Fruit fly (Drosophila melanogaster): ENCODE data around the gene veli.

veli gene

dm6 chr3R:25046023-25046422 is 19.4 kb downstream of the veli start, which contains the start of gene CG11786:
TSS of gene CG11786 (plus strand) at chr3R:25046323.
- TF ChIP-seq Sin3A (optimal IDR thresholded peaks at IDR 0.05) (no peak), Myc (optimal IDR thresholded peaks at IDR 0.05) (no peak), insv (optimal IDR thresholded peaks at IDR 0.05) (no peak)

DNA sequence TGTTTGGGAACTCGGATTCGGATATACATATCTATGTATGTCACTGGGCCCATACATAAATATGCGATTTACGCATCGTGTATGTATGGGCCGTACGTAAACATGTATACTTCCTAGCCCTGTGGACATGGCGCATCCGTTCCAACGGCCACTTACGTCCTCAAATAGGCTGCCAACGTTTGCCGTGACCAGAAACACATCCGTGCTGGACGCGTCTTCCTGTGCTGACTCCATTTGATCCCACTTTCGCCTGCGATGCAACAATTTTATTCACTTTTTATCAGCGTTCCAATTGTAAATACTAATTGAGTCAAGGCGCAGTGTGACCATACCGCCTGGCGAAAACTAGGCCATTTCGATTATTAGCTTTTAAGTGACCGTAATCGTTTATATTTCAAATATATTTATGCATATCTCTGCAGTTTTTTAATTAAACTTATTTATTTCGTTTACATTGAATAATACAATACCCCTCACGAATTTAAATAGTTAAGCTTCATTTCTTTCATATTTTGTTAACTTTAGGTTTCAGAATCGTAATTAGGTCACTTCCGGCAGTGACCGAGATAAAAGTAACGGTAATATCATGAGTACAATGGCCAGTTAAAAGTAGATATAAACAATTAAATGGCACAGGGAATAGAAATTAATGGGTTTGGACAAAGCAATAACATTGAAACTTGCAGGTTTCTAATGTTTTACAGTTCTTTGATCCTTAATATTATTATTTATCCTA is 20.4 kb downstream of the veli start, which contains the start of gene 5PtaseI:
TSS of gene 5PtaseI (minus strand) at position 336 of the 736 bp plus-strand sequence.
- TF ChIP-seq h (optimal IDR thresholded peaks at IDR 0.05) (no peak), insv (optimal IDR thresholded peaks at IDR 0.05) (no peak), ttk (optimal IDR thresholded peaks at IDR 0.05) (no peak), Sin3A (optimal IDR thresholded peaks at IDR 0.05) (no peak), psq (optimal IDR thresholded peaks at IDR 0.05) (no peak), Myc (optimal IDR thresholded peaks at IDR 0.05) (no peak)

DNA sequence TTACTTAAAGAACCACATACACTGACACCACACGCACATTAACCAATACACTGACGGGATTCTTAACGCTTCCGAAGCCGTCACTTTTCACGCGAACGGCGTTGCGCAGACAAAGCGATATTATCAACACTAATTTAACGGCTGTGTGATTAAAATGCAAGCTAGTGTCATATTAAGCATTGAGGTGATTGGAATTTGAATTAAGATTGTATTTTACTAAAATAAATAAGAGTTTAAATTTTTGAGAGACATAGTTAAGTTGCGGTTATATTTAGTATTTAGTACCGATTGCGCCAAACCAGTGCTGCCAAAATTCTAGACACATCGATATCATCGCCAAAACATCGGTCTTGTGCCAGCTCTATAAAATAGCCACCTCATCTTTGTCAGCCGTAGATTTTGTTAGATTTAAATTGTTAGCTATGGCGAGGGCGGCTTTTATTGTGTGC is 26.3 kb downstream of the veli start, which contains the start of the genes Ythdf and bai:
TSS of gene Ythdf (minus strand) at position 222 of the 449 bp plus-strand sequence.
TSS of gene bai (plus strand) at position 347 of the 449 bp plus-strand sequence.
- no peak for TF ChIP-seq Myc (optimal IDR thresholded peaks at IDR 0.05)
- TF ChIP-seq insv (optimal IDR thresholded peaks at IDR 0.05): no peak
- no peak for TF ChIP-seq psq (optimal IDR thresholded peaks at IDR 0.05)
- TF ChIP-seq ttk (optimal IDR thresholded peaks at IDR 0.05): no peak
- no peak for TF ChIP-seq h (optimal IDR thresholded peaks at IDR 0.05)
- TF ChIP-seq Sin3A (optimal IDR thresholded peaks at IDR 0.05): no peak

- TF ChIP-seq insv (optimal IDR thresholded peaks at IDR 0.05): no peak
- no peak for TF ChIP-seq Sin3A (optimal IDR thresholded peaks at IDR 0.05)
- no peak for TF ChIP-seq Myc (optimal IDR thresholded peaks at IDR 0.05)
- no peak for TF ChIP-seq ttk (optimal IDR thresholded peaks at IDR 0.05)
- no peak for TF ChIP-seq psq (optimal IDR thresholded peaks at IDR 0.05)
Observed at dm6 chr3R:25036644-25037043, 28.7 kb downstream of the veli start, which contains the start of gene CG31115. TSS of gene CG31115 (plus strand) at chr3R:25036944.

DNA sequence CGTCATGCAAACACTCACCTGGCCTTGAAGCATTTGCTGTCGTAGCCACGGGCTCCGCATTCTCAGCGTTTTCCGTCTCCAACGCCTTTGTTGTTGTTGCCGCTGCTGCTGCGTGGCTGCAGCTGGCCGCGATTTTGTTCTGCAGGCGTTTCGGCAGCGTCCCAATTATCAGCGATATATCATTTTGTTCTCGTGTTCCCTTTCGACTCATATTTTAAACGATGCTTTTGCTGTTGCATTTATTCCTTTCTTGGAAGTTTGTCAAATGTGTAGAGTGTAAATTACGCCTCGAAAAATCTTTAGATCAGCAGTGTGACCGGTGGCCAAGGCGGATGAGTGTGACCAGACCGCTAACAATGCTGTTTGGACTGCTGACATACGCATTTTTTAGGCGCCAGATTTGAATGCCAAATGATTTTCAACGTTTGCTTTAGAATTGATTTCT is 32.2 kb downstream of the veli start, which contains the start of gene Smg6:
TSS of gene Smg6 (minus strand) at position 324 of the 445 bp plus-strand sequence.
- TF ChIP-seq Myc (optimal IDR thresholded peaks at IDR 0.05): no peak
- TF ChIP-seq h (optimal IDR thresholded peaks at IDR 0.05): no peak
- TF ChIP-seq ttk (optimal IDR thresholded peaks at IDR 0.05): no peak
- no peak for TF ChIP-seq psq (optimal IDR thresholded peaks at IDR 0.05)
- no peak for TF ChIP-seq insv (optimal IDR thresholded peaks at IDR 0.05)
- TF ChIP-seq Sin3A (optimal IDR thresholded peaks at IDR 0.05): no peak

dm6 chr3R:25032686-25033085 is 32.7 kb downstream of the veli start:
- TF ChIP-seq ttk (optimal IDR thresholded peaks at IDR 0.05) (no peak), Myc (optimal IDR thresholded peaks at IDR 0.05) (no peak), insv (optimal IDR thresholded peaks at IDR 0.05) (no peak), Sin3A (optimal IDR thresholded peaks at IDR 0.05) (no peak), psq (optimal IDR thresholded peaks at IDR 0.05) (no peak), h (optimal IDR thresholded peaks at IDR 0.05) (no peak)

- no peak for TF ChIP-seq h (optimal IDR thresholded peaks at IDR 0.05)
- no peak for TF ChIP-seq Myc (optimal IDR thresholded peaks at IDR 0.05)
- no peak for TF ChIP-seq insv (optimal IDR thresholded peaks at IDR 0.05)
- TF ChIP-seq ttk (optimal IDR thresholded peaks at IDR 0.05): no peak
Observed at dm6 chr3R:25027281-25028219, 37.8 kb downstream of the veli start.

dm6 chr3R:25024895-25025557 is 40.4 kb downstream of the veli start, which contains the start of the genes EMC6 and Hr96:
TSS of gene EMC6 (minus strand) at chr3R:25025017.
TSS of gene Hr96 (plus strand) at chr3R:25025235.
- TF ChIP-seq h (optimal IDR thresholded peaks at IDR 0.05) (no peak), Sin3A (optimal IDR thresholded peaks at IDR 0.05) (no peak), psq (optimal IDR thresholded peaks at IDR 0.05) (no peak), insv (optimal IDR thresholded peaks at IDR 0.05) (no peak), ttk (optimal IDR thresholded peaks at IDR 0.05) (no peak), Myc (optimal IDR thresholded peaks at IDR 0.05) (no peak)

DNA sequence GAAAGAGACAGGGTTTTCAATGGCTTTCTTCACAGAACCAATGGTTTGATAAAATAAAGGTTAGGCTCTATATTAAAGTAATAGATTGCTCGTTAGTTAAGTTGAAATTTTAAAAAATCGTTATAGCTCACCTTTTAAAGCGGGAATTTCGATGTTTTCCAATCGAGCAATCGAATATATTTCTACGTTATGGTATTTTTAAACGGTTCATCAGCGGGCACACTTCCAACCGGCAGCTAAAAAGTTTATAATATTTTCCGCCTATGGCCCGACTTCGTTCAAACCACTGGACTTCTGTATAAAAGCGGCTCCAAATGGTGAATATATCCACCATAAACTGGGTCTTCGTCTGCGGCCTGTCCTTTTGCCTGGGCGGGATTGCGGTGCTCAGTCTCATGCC is 42.3 kb downstream of the veli start, which contains the start of gene beta4GalT7:
TSS of gene beta4GalT7 (plus strand) at position 201 of the 400 bp plus-strand sequence.
- no peak for TF ChIP-seq Myc (optimal IDR thresholded peaks at IDR 0.05)

Data from Kc167 (cell line).